Fruit fly (Drosophila melanogaster): ENCODE results near the gene CG42779.

Gene CG42779

DNA sequence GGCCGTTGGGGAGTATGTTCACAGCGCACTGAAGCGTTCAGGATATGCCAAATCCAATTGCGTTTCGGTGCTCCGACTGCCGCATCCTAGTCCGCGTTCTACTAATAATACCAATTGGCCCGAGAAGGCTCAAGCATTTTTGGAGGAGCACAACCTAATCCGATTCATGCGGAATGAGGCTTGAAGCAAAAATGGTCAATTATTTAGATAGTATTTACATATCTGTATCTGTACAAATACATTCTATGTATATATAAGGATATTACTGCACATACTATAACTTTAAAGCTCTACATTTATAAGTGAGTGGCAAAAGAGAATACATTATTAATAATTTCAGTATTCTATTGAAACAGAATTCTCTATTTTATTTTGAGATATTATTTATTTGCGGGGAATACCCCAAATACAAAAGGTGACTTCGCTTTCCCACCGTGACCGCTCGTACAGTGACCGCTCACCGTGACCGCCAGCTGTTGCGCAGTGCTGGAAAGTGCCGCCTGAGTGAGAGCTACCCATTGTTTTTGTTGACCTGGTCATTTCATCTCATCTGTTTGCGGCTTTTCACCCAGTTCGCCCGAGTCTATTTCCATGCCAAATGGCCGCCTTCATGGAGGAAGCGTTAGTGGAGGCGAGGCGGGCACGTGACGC is 30.1 kb downstream of the CG42779 start, which contains the start of gene CG5292 (continued):
- TF ChIP-seq CG6683 (GFP tag; optimal IDR thresholded peaks at IDR 0.05): no peak
- no peak for TF ChIP-seq CG13894 (tag; optimal IDR thresholded peaks at IDR 0.05)
- TF ChIP-seq Lhr (GFP tag; optimal IDR thresholded peaks at IDR 0.05): peak; percentile 7
- no peak for TF ChIP-seq sqz (GFP tag; optimal IDR thresholded peaks at IDR 0.05)
- no peak for TF ChIP-seq prd (optimal IDR thresholded peaks at IDR 0.05)
- peak; percentile 68 for TF ChIP-seq prd (GFP tag; IDR thresholded peaks at IDR 0.05)
- TF ChIP-seq NC2β (GFP tag; optimal IDR thresholded peaks at IDR 0.05): peak; percentile 10
- TF ChIP-seq ind (GFP tag; optimal IDR thresholded peaks at IDR 0.05): peak; percentile 31
- TF ChIP-seq CG10321 (GFP tag; IDR thresholded peaks at IDR 0.05): no peak
- peak; percentile 62 for TF ChIP-seq CG11504 (tag; optimal IDR thresholded peaks at IDR 0.05)
- peak; percentile 20 for TF ChIP-seq CG1647 (GFP tag; optimal IDR thresholded peaks at IDR 0.05)

Measured in whole organism, embryonic.